Worm (Caenorhabditis elegans) whole organism, L4/young adult: ENCODE results near the gene C07H6.9.

Source experiments
- dao-5 ChIP-seq: sonication (generic microtip); optimal IDR thresholded peaks from 2 replicates; lab custom pipeline; 2016; ENCODE audit warnings: missing genotype, missing genetic modification characterization, moderate library complexity, missing compliant biosample characterization
- him-1 ChIP-seq: sonication (generic microtip); optimal IDR thresholded peaks from 2 replicates; lab custom pipeline; 2016; ENCODE audit warnings: missing genotype, missing genetic modification reagents, missing genetic modification characterization, missing compliant biosample characterization

DNA sequence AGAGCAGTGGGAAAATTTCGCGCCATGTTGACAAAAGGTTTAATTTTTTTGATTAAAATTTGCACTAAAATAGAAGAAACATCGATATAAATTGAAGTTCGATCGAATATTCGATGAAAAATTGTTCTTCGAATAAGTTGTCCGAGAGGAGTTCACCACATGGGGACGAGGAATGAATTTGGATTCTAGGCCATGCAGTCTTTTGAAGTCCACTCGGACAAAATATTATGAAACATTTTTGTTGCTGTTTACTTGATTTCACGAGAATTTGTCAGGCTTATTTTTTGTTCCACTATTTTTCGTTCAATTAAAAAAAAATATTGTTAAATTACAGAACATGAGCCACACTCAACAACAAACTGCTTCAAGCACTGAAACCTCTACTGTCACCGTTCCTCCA, 21.4 kb upstream of the C07H6.9 start, which contains the start of the genes cux-7 and C07H6.2:
- TF ChIP-seq him-1 (tag; lab: Kevin White, UChicago) (peak; percentile 93), dao-5 (tag; lab: Kevin White, UChicago) (peak; percentile 24)
